Worm (Caenorhabditis elegans): ENCODE data around the gene rad-51.
"Not testable (repeated sequence)": the region's sequence is repeated elsewhere in the genome, so short reads cannot be mapped to it uniquely, and the experiment has no call there.

Gene rad-51

DNA sequence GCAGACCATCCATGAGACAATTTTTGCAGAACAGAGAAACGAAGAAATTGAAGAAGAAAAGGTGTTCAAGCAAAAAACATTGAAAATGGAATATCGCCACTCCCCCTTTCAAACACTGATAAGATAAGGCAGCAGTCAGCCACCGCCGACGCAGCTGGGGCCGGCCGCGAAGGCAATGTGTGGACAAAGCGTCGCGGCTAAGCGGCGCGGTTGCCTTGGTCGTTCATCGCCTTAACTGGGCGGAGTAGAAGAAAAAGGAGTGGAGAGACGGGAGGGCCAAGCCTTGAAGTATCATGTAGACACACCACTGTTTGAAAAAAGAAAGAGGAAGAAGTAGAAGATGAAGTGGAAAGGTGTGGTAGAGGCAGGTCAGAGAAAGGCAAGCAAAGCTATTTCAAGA is 46.9 kb upstream of the rad-51 start (continued):
- no peak for TF ChIP-seq dmd-9 (GFP tag; IDR thresholded peaks at IDR 0.05)
- peak; percentile 83 for TF ChIP-seq set-16 (GFP tag; IDR thresholded peaks at IDR 0.05)
- no peak for TF ChIP-seq nhr-25 (tag; optimal IDR thresholded peaks at IDR 0.05; ENCODE audit: borderline replicate concordance, insufficient read depth)
- TF ChIP-seq rbr-2 (tag; optimal IDR thresholded peaks at IDR 0.05): peak; percentile 15
- TF ChIP-seq R02D3.7 (tag; optimal IDR thresholded peaks at IDR 0.05): no peak
- no peak for TF ChIP-seq madf-9 (GFP tag; conservative IDR thresholded peaks at IDR 0.05)
- TF ChIP-seq ama-1 (optimal IDR thresholded peaks at IDR 0.05): peak; percentile 4
- TF ChIP-seq madf-5 (GFP tag; IDR thresholded peaks at IDR 0.05): no peak
- TF ChIP-seq php-3 (GFP tag; IDR thresholded peaks at IDR 0.05): no peak
- peak; percentile 37; the same call in 1 of the 2 replicates for TF ChIP-seq egl-43 (GFP tag; IDR thresholded peaks at IDR 0.05)
- 0 out of 2 replicates have a peak, but pooled peaks have one; percentile 14 for TF ChIP-seq ctbp-1 (GFP tag; IDR thresholded peaks at IDR 0.05)
- no peak for TF ChIP-seq pha-4 (GFP tag; IDR thresholded peaks at IDR 0.05)
- TF ChIP-seq pha-4 (tag; optimal IDR thresholded peaks at IDR 0.05): no peak
- TF ChIP-seq zip-11 (GFP tag; IDR thresholded peaks at IDR 0.05): no peak
- peak; percentile 97 for TF ChIP-seq mxl-3 (GFP tag; optimal IDR thresholded peaks at IDR 0.05)
- TF ChIP-seq ceh-82 (tag; optimal IDR thresholded peaks at IDR 0.05): no peak
- no peak for TF ChIP-seq nhr-6 (tag; optimal IDR thresholded peaks at IDR 0.05)
- no peak for TF ChIP-seq attf-4 (tag; optimal IDR thresholded peaks at IDR 0.05)
- no peak for TF ChIP-seq jun-1 (tag; optimal IDR thresholded peaks at IDR 0.05)
- no peak for TF ChIP-seq ZK546.5 (tag; optimal IDR thresholded peaks at IDR 0.05)
- no peak for TF ChIP-seq daf-16 (GFP tag; optimal IDR thresholded peaks at IDR 0.05)
- peak; percentile 55 for TF ChIP-seq daf-16 (tag; optimal IDR thresholded peaks at IDR 0.05)
- peak; percentile 14 for TF ChIP-seq nhr-102 (tag; optimal IDR thresholded peaks at IDR 0.05)
- no peak for TF ChIP-seq lim-7 (GFP tag; IDR thresholded peaks at IDR 0.05)
- TF ChIP-seq nhr-77 (tag; optimal IDR thresholded peaks at IDR 0.05): peak; percentile 8
- TF ChIP-seq nhr-10 (tag; optimal IDR thresholded peaks at IDR 0.05): no peak
- no peak for TF ChIP-seq skn-1 (tag; optimal IDR thresholded peaks at IDR 0.05)
- peak; percentile 55 for TF ChIP-seq pqm-1 (tag; optimal IDR thresholded peaks at IDR 0.05)
- no peak for TF ChIP-seq zfp-3 (GFP tag; conservative IDR thresholded peaks at IDR 0.05)

DNA sequence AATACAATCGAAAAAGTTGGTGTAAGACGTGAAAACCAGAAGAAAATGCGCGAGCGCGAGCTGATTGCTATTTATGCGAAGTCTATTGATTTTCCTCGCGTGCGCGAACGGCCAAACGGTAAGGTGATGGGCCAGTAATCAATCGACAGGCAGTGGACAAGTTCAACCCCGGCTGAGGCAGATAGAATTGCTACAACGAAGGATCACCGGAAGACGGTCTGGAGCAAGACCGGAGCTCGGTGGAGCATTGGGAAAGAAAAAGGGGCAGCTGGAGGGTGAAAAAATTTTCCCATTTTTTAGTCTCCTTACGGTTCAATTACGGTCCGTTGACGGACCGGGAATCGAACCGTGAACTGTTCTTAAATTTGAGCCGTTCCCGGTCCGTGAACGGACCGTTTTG is 39.3 kb upstream of the rad-51 start:
- TF ChIP-seq ctbp-1 (GFP tag; IDR thresholded peaks at IDR 0.05) (peak; percentile 50; the same call in 1 of the 2 replicates), F26F4.8 (GFP tag; conservative IDR thresholded peaks at IDR 0.05) (peak; percentile 54; the same call in 1 of the 2 replicates), vab-7 (GFP tag; IDR thresholded peaks at IDR 0.05) (peak; percentile 61), pha-4 (GFP tag; IDR thresholded peaks at IDR 0.05) (peak; percentile 54), snpc-1.2 (GFP tag; IDR thresholded peaks at IDR 0.05) (peak; percentile 88), Y48G9A.11 (GFP tag; IDR thresholded peaks at IDR 0.05) (peak; percentile 50; the same call in 1 of the 2 replicates), egl-43 (GFP tag; IDR thresholded peaks at IDR 0.05) (peak; percentile 83), lin-38 (GFP tag; IDR thresholded peaks at IDR 0.05) (peak; percentile 35; the same call in 1 of the 2 replicates), mdt-29 (GFP tag; IDR thresholded peaks at IDR 0.05) (peak; percentile 54; the same call in 1 of the 2 replicates), arid-1 (GFP tag; conservative IDR thresholded peaks at IDR 0.05) (0 out of 2 replicates have a peak, but pooled peaks have one; percentile 50), lin-29 (GFP tag; IDR thresholded peaks at IDR 0.05) (0 out of 2 replicates have a peak, but pooled peaks have one; percentile 12), php-3 (GFP tag; IDR thresholded peaks at IDR 0.05) (peak; percentile 48; the same call in 1 of the 2 replicates), lim-7 (GFP tag; IDR thresholded peaks at IDR 0.05) (peak; percentile 61; the same call in 1 of the 2 replicates), D1046.2 (GFP tag; IDR thresholded peaks at IDR 0.05) (0 out of 2 replicates have a peak, but pooled peaks have one; percentile 62), dmd-8 (GFP tag; IDR thresholded peaks at IDR 0.05) (peak; percentile 68; the same call in 1 of the 2 replicates), hmg-1.1 (GFP tag; IDR thresholded peaks at IDR 0.05) (0 out of 2 replicates have a peak, but pooled peaks have one; percentile 17), set-16 (GFP tag; IDR thresholded peaks at IDR 0.05) (peak; percentile 56)
- TF ChIP-seq pha-4 (tag; optimal IDR thresholded peaks at IDR 0.05): not testable (repeated sequence)

Measured in whole organism, L4 larva.